Worm (Caenorhabditis elegans) whole organism, dauer: ENCODE results near the gene C09G5.7.

Source experiments
- unc-62 ChIP-seq: sonication (generic microtip); optimal IDR thresholded peaks from 2 replicates; lab custom pipeline; 2017; ENCODE audit warnings: missing biosample characterization, missing genetic modification reagents, missing genetic modification characterization

Gene C09G5.7

ce11 chrII:10708660-10709059, 6.0 kb upstream of the C09G5.7 start, which contains the start of gene bli-1:
Gene bli-1 (plus strand): TSS chrII:10708960.
- TF ChIP-seq unc-62 (GFP tag; lab: Kevin White, UChicago): no peak

- TF ChIP-seq unc-62 (GFP tag; lab: Kevin White, UChicago): no peak
Measured at ce11 chrII:10717124-10717523, 2.4 kb downstream of the C09G5.7 start, which contains the start of gene C09G5.13. Gene C09G5.13 (plus strand): TSS chrII:10717424.

- no peak for TF ChIP-seq unc-62 (GFP tag; lab: Kevin White, UChicago)
Measured at ce11 chrII:10719931-10720330, 5.2 kb downstream of the C09G5.7 start, which contains the start of gene mks-5. Gene mks-5 (plus strand): TSS chrII:10720231.

- no peak for TF ChIP-seq unc-62 (GFP tag; lab: Kevin White, UChicago)
Measured at ce11 chrII:10723069-10723468, 8.4 kb downstream of the C09G5.7 start, which contains the start of gene C09G5.14. Gene C09G5.14 (minus strand): TSS chrII:10723169.

- no peak for TF ChIP-seq unc-62 (GFP tag; lab: Kevin White, UChicago)
Measured at ce11 chrII:10730702-10731101, 16.0 kb downstream of the C09G5.7 start.

ce11 chrII:10731552-10731951, 16.9 kb downstream of the C09G5.7 start, which contains the start of gene glb-12:
Gene glb-12 (minus strand): TSS chrII:10731652.
- TF ChIP-seq unc-62 (GFP tag; lab: Kevin White, UChicago): no peak

ce11 chrII:10737059-10737458, 22.4 kb downstream of the C09G5.7 start, which contains the start of gene C52A11.3:
Gene C52A11.3 (plus strand): TSS chrII:10737359.
- TF ChIP-seq unc-62 (GFP tag; lab: Kevin White, UChicago): no peak

- TF ChIP-seq unc-62 (GFP tag; lab: Kevin White, UChicago): no peak
Measured at ce11 chrII:10744801-10745200, 30.1 kb downstream of the C09G5.7 start.

ce11 chrII:10753694-10754093, 39.0 kb downstream of the C09G5.7 start:
- no peak for TF ChIP-seq unc-62 (GFP tag; lab: Kevin White, UChicago)

ce11 chrII:10755455-10755854, 40.8 kb downstream of the C09G5.7 start:
- no peak for TF ChIP-seq unc-62 (GFP tag; lab: Kevin White, UChicago)

- TF ChIP-seq unc-62 (GFP tag; lab: Kevin White, UChicago): no peak
Measured at ce11 chrII:10758951-10759350, 44.3 kb downstream of the C09G5.7 start.

- no peak for TF ChIP-seq unc-62 (GFP tag; lab: Kevin White, UChicago)
Measured at ce11 chrII:10759425-10759824, 44.7 kb downstream of the C09G5.7 start.

- TF ChIP-seq unc-62 (GFP tag; lab: Kevin White, UChicago): no peak
Measured at ce11 chrII:10760801-10761200, 46.1 kb downstream of the C09G5.7 start.

- TF ChIP-seq unc-62 (GFP tag; lab: Kevin White, UChicago): no peak
Measured at ce11 chrII:10761653-10762052, 47.0 kb downstream of the C09G5.7 start.

ce11 chrII:10765238-10765637, 50.6 kb downstream of the C09G5.7 start:
- TF ChIP-seq unc-62 (GFP tag; lab: Kevin White, UChicago): no peak
